Fruit fly (Drosophila melanogaster) whole organism, prepupa: ENCODE results near the gene CG32982.

Experiments
- CG16779 ChIP-seq: fragments of 200-800 bp; sonication (Bioruptor generic); optimal IDR thresholded peaks from 3 replicates; lab custom pipeline; 2017; ENCODE audit warnings: missing biosample characterization, mild to moderate bottlenecking, missing genetic modification characterization
- Hr4 ChIP-seq: fragments of 200-800 bp; sonication (Bioruptor generic); optimal IDR thresholded peaks from 3 replicates; lab custom pipeline; 2016; ENCODE audit warnings: missing biosample characterization, missing genetic modification characterization
- Sox102F ChIP-seq: fragments of 200-800 bp; sonication (Bioruptor generic); optimal IDR thresholded peaks from 2 replicates; lab custom pipeline; 2016; ENCODE audit warnings: missing biosample characterization, mild to moderate bottlenecking, missing genetic modification characterization
- Sox14 ChIP-seq: fragments of 200-800 bp; sonication (Bioruptor generic); optimal IDR thresholded peaks from 3 replicates; lab custom pipeline; 2016; ENCODE audit warnings: missing biosample characterization, missing genetic modification characterization
- acj6 ChIP-seq: fragments of 200-800 bp; sonication (Bioruptor generic); optimal IDR thresholded peaks from 3 replicates; lab custom pipeline; 2016; ENCODE audit warnings: missing biosample characterization, missing genetic modification characterization
- fd85E ChIP-seq: fragments of 200-800 bp; sonication (Bioruptor generic); optimal IDR thresholded peaks from 3 replicates; lab custom pipeline; 2016; ENCODE audit warnings: missing biosample characterization, missing genetic modification characterization
- lz ChIP-seq: fragments of 200-800 bp; sonication (Bioruptor generic); optimal IDR thresholded peaks from 3 replicates; lab custom pipeline; 2016; ENCODE audit warnings: missing biosample characterization, missing genetic modification characterization
- spab ChIP-seq: fragments of 200-800 bp; sonication (Bioruptor generic); optimal IDR thresholded peaks from 2 replicates; lab custom pipeline; 2017; ENCODE audit warnings: missing biosample characterization, mild to moderate bottlenecking, missing genetic modification characterization, missing genetic modification reagents

- TF ChIP-seq Sox14 (GFP tag; lab: Kevin White, UChicago) (no peak), Hr4 (GFP tag; lab: Kevin White, UChicago) (no peak), Sox102F (GFP tag; lab: Kevin White, UChicago) (no peak), spab (no peak), acj6 (no peak), fd85E (GFP tag; lab: Kevin White, UChicago) (no peak), CG16779 (no peak), lz (GFP tag; lab: Kevin White, UChicago) (no peak)
Observed at dm6 chr2L:9178445-9179122, 53.0 kb downstream of the CG32982 start.
